Worm (Caenorhabditis elegans): ENCODE measurements around the gene unc-68.

ce11 chrV:6882452-6882939 is 46.3 kb downstream of the unc-68 start:
- TF ChIP-seq snpc-1.1 (tag; optimal IDR thresholded peaks at IDR 0.05; ENCODE audit: insufficient read depth) (no peak), rec-8 (tag; optimal IDR thresholded peaks at IDR 0.05) (no peak), tbp1 (GFP tag; optimal IDR thresholded peaks at IDR 0.05) (no peak), pha-4 (tag; optimal IDR thresholded peaks at IDR 0.05) (no peak), let-607 (tag; optimal IDR thresholded peaks at IDR 0.05) (no peak), sptf-2 (GFP tag; optimal IDR thresholded peaks at IDR 0.05) (no peak), F10E7.11 (tag; optimal IDR thresholded peaks at IDR 0.05) (no peak), lsy-27 (tag; optimal IDR thresholded peaks at IDR 0.05; ENCODE audit: borderline replicate concordance, insufficient read depth) (no peak), B0035.1 (tag; optimal IDR thresholded peaks at IDR 0.05) (no peak), nfya-2 (GFP tag; IDR thresholded peaks at IDR 0.05) (no peak), tbx-9 (tag; optimal IDR thresholded peaks at IDR 0.05; ENCODE audit: borderline replicate concordance) (no peak)
